2 fruit fly cellular contexts compared by ENCODE assay signal in the genomic region with DNA sequence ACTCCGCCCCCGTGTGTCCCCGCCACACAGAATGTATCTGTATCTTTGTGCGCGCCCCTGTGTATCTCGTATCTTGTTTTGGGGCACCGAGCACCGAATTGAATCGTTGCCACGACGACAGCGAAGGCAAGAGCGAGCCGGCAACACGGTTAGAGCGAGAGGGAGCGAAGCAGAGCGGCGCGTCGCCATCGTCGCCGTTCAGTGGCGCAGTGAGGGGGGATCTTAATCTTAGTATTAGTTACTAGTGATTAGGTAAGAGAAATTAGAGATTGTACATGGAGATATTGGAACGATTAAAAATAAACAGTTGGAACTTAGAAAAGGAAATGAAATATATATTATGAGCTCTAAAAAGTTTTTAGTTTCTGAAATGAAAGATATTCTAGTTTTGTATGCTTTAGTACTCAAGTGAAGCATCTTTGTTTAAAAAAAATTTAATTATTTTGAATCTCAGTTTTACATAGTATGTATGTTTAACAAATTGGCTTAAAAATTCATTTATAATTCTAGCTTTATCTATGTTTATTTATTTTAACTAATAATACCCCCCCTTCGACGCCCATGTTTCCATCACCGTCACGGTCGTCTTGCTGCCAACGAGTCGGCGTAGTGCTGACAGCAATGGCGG.
A peak's percentile ranks its signal among the peaks of the same experiment; 100 is the strongest.
TF ChIP-seq lines count a peak whose summit lies in the region.

No protein-coding gene starts in this region.

TF ChIP-seq in whole organism, embryonic, 481 proteins besides CTCF, POLR2A, EP300 and RAD21 (continued from another document and continues in another):
- TF ChIP-seq Ets65A (GFP tag; lab: Kevin White, UChicago): peak; percentile 93
- no peak for TF ChIP-seq pan (optimal IDR thresholded peaks at IDR 0.05; lab: Kevin White, UChicago)
- peak in 1 of 2 experiments; percentile 85 for TF ChIP-seq pan (GFP tag; optimal IDR thresholded peaks at IDR 0.05 in 1 of 2, IDR thresholded peaks at IDR 0.05 in 1 of 2)
- TF ChIP-seq CG6175 (GFP tag; IDR thresholded peaks at IDR 0.05; lab: Robert Waterston, UW): peak; percentile 98
- peak; percentile 85 for TF ChIP-seq CG6654 (GFP tag; optimal IDR thresholded peaks at IDR 0.05; lab: Kevin White, UChicago)
- peak; percentile 87 for TF ChIP-seq vvl (GFP tag; IDR thresholded peaks at IDR 0.05; lab: Robert Waterston, UW)
- TF ChIP-seq wor (GFP tag; IDR thresholded peaks at IDR 0.05; lab: Robert Waterston, UW): peak; percentile 77
- TF ChIP-seq D (optimal IDR thresholded peaks at IDR 0.05; lab: Kevin White, UChicago): no peak
- TF ChIP-seq D (GFP tag; optimal IDR thresholded peaks at IDR 0.05; lab: Kevin White, UChicago): peak; percentile 96
- TF ChIP-seq CHES-1-like (GFP tag; optimal IDR thresholded peaks at IDR 0.05; lab: Kevin White, UChicago): peak; percentile 27
- peak; percentile 52 for TF ChIP-seq CG12071 (GFP tag; optimal IDR thresholded peaks at IDR 0.05; lab: Kevin White, UChicago)
- TF ChIP-seq ttk (GFP tag; IDR thresholded peaks at IDR 0.05; lab: Robert Waterston, UW): peak; percentile 77
- TF ChIP-seq da (GFP tag; optimal IDR thresholded peaks at IDR 0.05; lab: Kevin White, UChicago): peak; percentile 36
- no peak for TF ChIP-seq CG3838 (GFP tag; optimal IDR thresholded peaks at IDR 0.05; lab: Kevin White, UChicago)
- TF ChIP-seq CG3281 (GFP tag; optimal IDR thresholded peaks at IDR 0.05; lab: Kevin White, UChicago): peak; percentile 95
- TF ChIP-seq Ada2b (GFP tag; IDR thresholded peaks at IDR 0.05; lab: Robert Waterston, UW): peak; percentile 65
- TF ChIP-seq CG16815 (GFP tag; optimal IDR thresholded peaks at IDR 0.05; lab: Kevin White, UChicago): peak; percentile 92
- TF ChIP-seq prd (optimal IDR thresholded peaks at IDR 0.05; lab: Kevin White, UChicago): no peak
- TF ChIP-seq prd (GFP tag; IDR thresholded peaks at IDR 0.05; lab: Robert Waterston, UW): peak; percentile 87
- TF ChIP-seq Kr (GFP tag; optimal IDR thresholded peaks at IDR 0.05; lab: Kevin White, UChicago): peak; percentile 9
- peak; percentile 20 for TF ChIP-seq CG7786 (GFP tag; optimal IDR thresholded peaks at IDR 0.05; lab: Kevin White, UChicago)
- peak; percentile 33 for TF ChIP-seq CG4707 (GFP tag; optimal IDR thresholded peaks at IDR 0.05; lab: Kevin White, UChicago)
- TF ChIP-seq slp2 (GFP tag; optimal IDR thresholded peaks at IDR 0.05; lab: Kevin White, UChicago): peak; percentile 69
- peak; percentile 78 for TF ChIP-seq Hand (GFP tag; optimal IDR thresholded peaks at IDR 0.05; lab: Kevin White, UChicago)
- peak; percentile 94 for TF ChIP-seq CG12391 (tag; optimal IDR thresholded peaks at IDR 0.05; lab: Kevin White, UChicago)
- no peak for TF ChIP-seq NC2α (GFP tag; optimal IDR thresholded peaks at IDR 0.05; lab: Kevin White, UChicago)
- TF ChIP-seq mld (GFP tag; IDR thresholded peaks at IDR 0.05; lab: Robert Waterston, UW; ENCODE audit: partially characterized antibody): no peak
- TF ChIP-seq CG32532 (GFP tag; IDR thresholded peaks at IDR 0.05; lab: Robert Waterston, UW): peak; percentile 82
- TF ChIP-seq CG4854 (GFP tag; optimal IDR thresholded peaks at IDR 0.05; lab: Kevin White, UChicago): peak; percentile 39
- TF ChIP-seq trem (tag; optimal IDR thresholded peaks at IDR 0.05; lab: Kevin White, UChicago): peak; percentile 90
- TF ChIP-seq CG13424 (tag; optimal IDR thresholded peaks at IDR 0.05; lab: Kevin White, UChicago): peak; percentile 94
- TF ChIP-seq tio (GFP tag; optimal IDR thresholded peaks at IDR 0.05; lab: Kevin White, UChicago): peak; percentile 89
- TF ChIP-seq Doc3 (GFP tag; IDR thresholded peaks at IDR 0.05; lab: Robert Waterston, UW; ENCODE audit: partially characterized antibody): no peak; the same call in 2 of the 3 replicates
- TF ChIP-seq CG10147 (GFP tag; optimal IDR thresholded peaks at IDR 0.05; lab: Kevin White, UChicago): peak; percentile 97
- peak; percentile 88 for TF ChIP-seq CG6813 (GFP tag; optimal IDR thresholded peaks at IDR 0.05; lab: Kevin White, UChicago)
- peak; percentile 77 for TF ChIP-seq CG6272 (GFP tag; IDR thresholded peaks at IDR 0.05; lab: Robert Waterston, UW)
- peak; percentile 33 for TF ChIP-seq CG12769 (tag; optimal IDR thresholded peaks at IDR 0.05; lab: Kevin White, UChicago)
- TF ChIP-seq psq (GFP tag; optimal IDR thresholded peaks at IDR 0.05; lab: Kevin White, UChicago): peak; percentile 73
- no peak for TF ChIP-seq Dp (GFP tag; optimal IDR thresholded peaks at IDR 0.05; lab: Kevin White, UChicago)
- peak; percentile 56 for TF ChIP-seq chn (GFP tag; optimal IDR thresholded peaks at IDR 0.05; lab: Kevin White, UChicago)
- TF ChIP-seq CG13894 (tag; optimal IDR thresholded peaks at IDR 0.05; lab: Kevin White, UChicago): peak; percentile 77
- peak; percentile 58 for TF ChIP-seq CG2116 (GFP tag; optimal IDR thresholded peaks at IDR 0.05; lab: Kevin White, UChicago)
- TF ChIP-seq twi (tag; optimal IDR thresholded peaks at IDR 0.05; lab: Kevin White, UChicago): peak; percentile 80
- peak; percentile 70 for TF ChIP-seq Drgx (GFP tag; IDR thresholded peaks at IDR 0.05; lab: Robert Waterston, UW)
- peak; percentile 65 for TF ChIP-seq Gug (GFP tag; IDR thresholded peaks at IDR 0.05; lab: Robert Waterston, UW)
- TF ChIP-seq NfI (GFP tag; optimal IDR thresholded peaks at IDR 0.05; lab: Kevin White, UChicago): peak; percentile 74
- TF ChIP-seq CG3726 (GFP tag; IDR thresholded peaks at IDR 0.05; lab: Robert Waterston, UW): peak; percentile 82; the same call in 2 of the 3 replicates
- TF ChIP-seq gsb-n (tag; optimal IDR thresholded peaks at IDR 0.05; lab: Kevin White, UChicago): peak; percentile 90
- peak; percentile 83; the same call in 1 of the 2 replicates for TF ChIP-seq ranshi (GFP tag; IDR thresholded peaks at IDR 0.05; lab: Robert Waterston, UW)
- TF ChIP-seq CG16813 (GFP tag; IDR thresholded peaks at IDR 0.05; lab: Robert Waterston, UW; ENCODE audit: partially characterized antibody): no peak
- TF ChIP-seq Atf3 (GFP tag; optimal IDR thresholded peaks at IDR 0.05; lab: Kevin White, UChicago): peak; percentile 62
- peak; percentile 87 for TF ChIP-seq Xbp1 (GFP tag; optimal IDR thresholded peaks at IDR 0.05; lab: Kevin White, UChicago)
- TF ChIP-seq Abd-B (GFP tag; optimal IDR thresholded peaks at IDR 0.05; lab: Kevin White, UChicago): peak; percentile 95
- peak; percentile 81 for TF ChIP-seq CG3847 (GFP tag; IDR thresholded peaks at IDR 0.05; lab: Robert Waterston, UW)
- peak; percentile 90 for TF ChIP-seq tap (tag; optimal IDR thresholded peaks at IDR 0.05; lab: Kevin White, UChicago)
- peak; percentile 52; the same call in 1 of the 2 replicates for TF ChIP-seq CG17612 (GFP tag; IDR thresholded peaks at IDR 0.05; lab: Robert Waterston, UW)
- peak; percentile 78 for TF ChIP-seq CG13624 (GFP tag; optimal IDR thresholded peaks at IDR 0.05; lab: Kevin White, UChicago)
- TF ChIP-seq nerfin-1 (tag; optimal IDR thresholded peaks at IDR 0.05; lab: Kevin White, UChicago): peak; percentile 91
- TF ChIP-seq inv (GFP tag; IDR thresholded peaks at IDR 0.05; lab: Robert Waterston, UW; ENCODE audit: partially characterized antibody): no peak
- TF ChIP-seq CG17912 (GFP tag; optimal IDR thresholded peaks at IDR 0.05; lab: Kevin White, UChicago): no peak
- no peak for TF ChIP-seq Oaz (GFP tag; IDR thresholded peaks at IDR 0.05; lab: Robert Waterston, UW)

TF ChIP-seq in whole organism, prepupa, 60 proteins besides CTCF, POLR2A, EP300 and RAD21 (continued from another document):
- TF ChIP-seq CG7368 (GFP tag; optimal IDR thresholded peaks at IDR 0.05; lab: Kevin White, UChicago): peak; percentile 61
- TF ChIP-seq CG6163 (GFP tag; IDR thresholded peaks at IDR 0.05; lab: Robert Waterston, UW): peak; percentile 72; the same call in 2 of the 3 replicates
- peak; percentile 63 for TF ChIP-seq Blimp-1 (GFP tag; optimal IDR thresholded peaks at IDR 0.05; lab: Kevin White, UChicago)
- peak; percentile 21 for TF ChIP-seq Ets21C (GFP tag; optimal IDR thresholded peaks at IDR 0.05; lab: Kevin White, UChicago)
- peak; percentile 70 for TF ChIP-seq acj6 (GFP tag; optimal IDR thresholded peaks at IDR 0.05; lab: Kevin White, UChicago)
- peak; percentile 78 for TF ChIP-seq CG11762 (GFP tag; optimal IDR thresholded peaks at IDR 0.05; lab: Kevin White, UChicago; ENCODE audit: insufficient read depth)
- TF ChIP-seq CG8632 (GFP tag; optimal IDR thresholded peaks at IDR 0.05; lab: Kevin White, UChicago): peak; percentile 80
- TF ChIP-seq topi (GFP tag; optimal IDR thresholded peaks at IDR 0.05; lab: Kevin White, UChicago): peak; percentile 74
- TF ChIP-seq esn (GFP tag; optimal IDR thresholded peaks at IDR 0.05; lab: Kevin White, UChicago): peak; percentile 74
